Fruit fly (Drosophila melanogaster): ENCODE measurements around the gene Ugt37B1.
A peak's percentile ranks its signal among the peaks of the same experiment; 100 is the strongest.

The Ugt37B1 gene

dm6 chr2L:6194054-6194453 lies 30.8 kb upstream of the Ugt37B1 start:
- peak; percentile 57 for TF ChIP-seq Eip78C (GFP tag)
- TF ChIP-seq CG10669 (GFP tag; optimal IDR thresholded peaks at IDR 0.05), result no peak
- peak; percentile 43 for TF ChIP-seq CG1621 (tag; optimal IDR thresholded peaks at IDR 0.05)
- no peak for TF ChIP-seq Ets96B (tag; optimal IDR thresholded peaks at IDR 0.05)
- TF ChIP-seq CG8632 (GFP tag; optimal IDR thresholded peaks at IDR 0.05), result no peak
- TF ChIP-seq ss (GFP tag; optimal IDR thresholded peaks at IDR 0.05), result peak in 1 of 2 experiments; percentile 58
- TF ChIP-seq Sox102F (GFP tag; optimal IDR thresholded peaks at IDR 0.05), result peak; percentile 1
- no peak for TF ChIP-seq Eip75B (GFP tag; optimal IDR thresholded peaks at IDR 0.05)

dm6 chr2L:6197773-6198172 lies 27.1 kb upstream of the Ugt37B1 start:
- TF ChIP-seq Gug (GFP tag; IDR thresholded peaks at IDR 0.05), result peak; percentile 61
- no peak for TF ChIP-seq Hr38 (GFP tag; optimal IDR thresholded peaks at IDR 0.05)
- peak; percentile 69 for TF ChIP-seq CG10669 (GFP tag; optimal IDR thresholded peaks at IDR 0.05)
- peak; percentile 60 for TF ChIP-seq Hr4 (GFP tag; optimal IDR thresholded peaks at IDR 0.05)
- TF ChIP-seq Lpt (GFP tag; optimal IDR thresholded peaks at IDR 0.05), result peak; percentile 66
- TF ChIP-seq dsx (GFP tag; optimal IDR thresholded peaks at IDR 0.05; ENCODE audit: poor library complexity, severe bottlenecking), result peak; percentile 69
- peak; percentile 13 for TF ChIP-seq Hr39 (GFP tag; optimal IDR thresholded peaks at IDR 0.05)
- TF ChIP-seq CG10631 (GFP tag; optimal IDR thresholded peaks at IDR 0.05), result peak; percentile 69
- TF ChIP-seq lz (GFP tag; optimal IDR thresholded peaks at IDR 0.05), result peak; percentile 2
- TF ChIP-seq fd85E (GFP tag; optimal IDR thresholded peaks at IDR 0.05), result no peak
- peak; percentile 77 for TF ChIP-seq CG32006 (GFP tag; optimal IDR thresholded peaks at IDR 0.05)
- TF ChIP-seq CG4318 (GFP tag; optimal IDR thresholded peaks at IDR 0.05), result peak; percentile 50
- peak; percentile 67 for TF ChIP-seq CG1621 (tag; optimal IDR thresholded peaks at IDR 0.05)
- peak; percentile 35 for TF ChIP-seq Met (GFP tag; optimal IDR thresholded peaks at IDR 0.05)
- peak; percentile 62 to 65 for TF ChIP-seq salr (GFP tag; optimal IDR thresholded peaks at IDR 0.05)
- no peak for TF ChIP-seq Blimp-1 (GFP tag; optimal IDR thresholded peaks at IDR 0.05)
- peak; percentile 54 for TF ChIP-seq OdsH (GFP tag; optimal IDR thresholded peaks at IDR 0.05)
- TF ChIP-seq net (GFP tag; optimal IDR thresholded peaks at IDR 0.05), result peak; percentile 48
- peak; percentile 72 for TF ChIP-seq CG15336 (GFP tag; IDR thresholded peaks at IDR 0.05)
- TF ChIP-seq fkh (GFP tag; optimal IDR thresholded peaks at IDR 0.05), result peak; percentile 8
- peak; percentile 76 for TF ChIP-seq spab (GFP tag; optimal IDR thresholded peaks at IDR 0.05)
- peak; percentile 47 for TF ChIP-seq CG9139 (GFP tag; optimal IDR thresholded peaks at IDR 0.05)
- TF ChIP-seq CG11762 (GFP tag; optimal IDR thresholded peaks at IDR 0.05; ENCODE audit: insufficient read depth), result peak; percentile 59
- TF ChIP-seq CG16779 (tag; optimal IDR thresholded peaks at IDR 0.05), result peak; percentile 56
- TF ChIP-seq Eip78C (GFP tag), result peak; percentile 91
- peak; percentile 77 for TF ChIP-seq Ets96B (tag; optimal IDR thresholded peaks at IDR 0.05)
- TF ChIP-seq CG3919 (GFP tag; optimal IDR thresholded peaks at IDR 0.05), result peak; percentile 80
- peak; percentile 42 for TF ChIP-seq cyc (GFP tag; optimal IDR thresholded peaks at IDR 0.05)
- peak; percentile 56 for TF ChIP-seq Eip75B (GFP tag; optimal IDR thresholded peaks at IDR 0.05)
- TF ChIP-seq Eip93F (GFP tag; optimal IDR thresholded peaks at IDR 0.05), result no peak
- TF ChIP-seq Sox14 (GFP tag; optimal IDR thresholded peaks at IDR 0.05), result peak; percentile 69
- TF ChIP-seq acj6 (GFP tag; optimal IDR thresholded peaks at IDR 0.05), result peak; percentile 51
- peak; percentile 66 to 90 for TF ChIP-seq ss (GFP tag; optimal IDR thresholded peaks at IDR 0.05)
- TF ChIP-seq CG6854 (GFP tag; optimal IDR thresholded peaks at IDR 0.05), result no peak
- peak; percentile 36 for TF ChIP-seq CG8632 (GFP tag; optimal IDR thresholded peaks at IDR 0.05)
- peak; percentile 61 for TF ChIP-seq CG6276 (GFP tag; optimal IDR thresholded peaks at IDR 0.05)
- peak; percentile 12 for TF ChIP-seq esn (GFP tag; optimal IDR thresholded peaks at IDR 0.05)
- no peak for TF ChIP-seq Ets21C (GFP tag; optimal IDR thresholded peaks at IDR 0.05)
- TF ChIP-seq pdm3 (GFP tag; optimal IDR thresholded peaks at IDR 0.05), result peak; percentile 49
- peak; percentile 77 for TF ChIP-seq CG8119 (GFP tag; IDR thresholded peaks at IDR 0.05)
- peak; percentile 59 for TF ChIP-seq fd59A (GFP tag; optimal IDR thresholded peaks at IDR 0.05)
- peak; percentile 62 for TF ChIP-seq svp (GFP tag)
- no peak for TF ChIP-seq CG31627 (GFP tag; optimal IDR thresholded peaks at IDR 0.05)
- TF ChIP-seq eg (GFP tag; IDR thresholded peaks at IDR 0.05), result peak; percentile 81
- TF ChIP-seq dac (GFP tag; optimal IDR thresholded peaks at IDR 0.05), result peak; percentile 33
- peak; percentile 57 for TF ChIP-seq CG11294 (GFP tag; IDR thresholded peaks at IDR 0.05)
- TF ChIP-seq achi (GFP tag; optimal IDR thresholded peaks at IDR 0.05), result peak; percentile 65
- TF ChIP-seq CG8319 (GFP tag; optimal IDR thresholded peaks at IDR 0.05), result peak; percentile 5
- TF ChIP-seq Sox102F (GFP tag; optimal IDR thresholded peaks at IDR 0.05), result peak; percentile 13
